Worm (Caenorhabditis elegans) whole organism, L2 larva: ENCODE data around the gene ZK896.4.
A peak's percentile ranks its signal among the peaks of the same experiment; 100 is the strongest.

ENCODE experiments used
- C34F6.9 ChIP-seq: fragments of 150-350 bp; optimal IDR thresholded peaks from 2 replicates; lab custom pipeline; 2014; ENCODE audit warnings: missing biosample characterization, missing genetic modification characterization
- F13H6.1 ChIP-seq: sonication (generic microtip); optimal IDR thresholded peaks from 2 replicates; lab custom pipeline; 2016; ENCODE audit warnings: missing genetic modification characterization, missing compliant biosample characterization
- R02D3.7 ChIP-seq: fragments of 150-350 bp; optimal IDR thresholded peaks from 2 replicates; lab custom pipeline; 2014; ENCODE audit warnings: missing biosample characterization, missing genetic modification characterization
- ZK546.5 ChIP-seq: sonication (generic microtip); optimal IDR thresholded peaks from 2 replicates; lab custom pipeline; 2017; ENCODE audit warnings: missing biosample characterization, missing genetic modification characterization
- ama-1 ChIP-seq: fragments of 150-350 bp; optimal IDR thresholded peaks from 2 replicates; lab custom pipeline; 2018; ENCODE audit warnings: inconsistent platforms
- blmp-1 ChIP-seq: sonication (generic microtip); optimal IDR thresholded peaks from 2 replicates; lab custom pipeline; 2017; ENCODE audit warnings: missing genetic modification characterization, mild to moderate bottlenecking, missing compliant biosample characterization, antibody characterized with exemption, moderate library complexity; ENCODE audit not compliant: insufficient read depth
- crh-2 ChIP-seq: sonication (generic microtip); optimal IDR thresholded peaks from 2 replicates; lab custom pipeline; 2017; ENCODE audit warnings: missing biosample characterization, missing genetic modification characterization
- dmd-4 ChIP-seq: sonication (generic microtip); optimal IDR thresholded peaks from 2 replicates; lab custom pipeline; 2017; ENCODE audit warnings: missing biosample characterization, missing genetic modification characterization
- egl-27 ChIP-seq: sonication (generic microtip); optimal IDR thresholded peaks from 3 replicates; lab custom pipeline; 2017; ENCODE audit warnings: missing biosample characterization, missing genetic modification reagents, missing genetic modification characterization
- fos-1 ChIP-seq: fragments of 150-350 bp; optimal IDR thresholded peaks from 2 replicates; lab custom pipeline; 2014; ENCODE audit warnings: missing biosample characterization, missing genetic modification characterization
- gmeb-1 ChIP-seq: fragments of 150-350 bp; optimal IDR thresholded peaks from 2 replicates; lab custom pipeline; 2014; ENCODE audit warnings: missing biosample characterization, missing genetic modification characterization
- lin-11 ChIP-seq: fragments of 150-350 bp; sonication (generic microtip); optimal IDR thresholded peaks from 2 replicates; lab custom pipeline; 2014; ENCODE audit warnings: missing biosample characterization, missing genetic modification characterization, inconsistent platforms, mixed read lengths
- lsy-2 ChIP-seq, 2 experiments: fragments of 150-350 bp in 1 of 2; sonication (generic microtip) in 1 of 2; optimal IDR thresholded peaks; 2 replicates each; lab custom pipeline; 2014 to 2017; ENCODE audit warnings: missing biosample characterization in 2 of 2, missing genetic modification characterization in 2 of 2
- mab-5 ChIP-seq: fragments of 150-350 bp; optimal IDR thresholded peaks from 2 replicates; lab custom pipeline; 2014; ENCODE audit warnings: missing biosample characterization, missing genetic modification characterization
- mbf-1 ChIP-seq: sonication (generic microtip); optimal IDR thresholded peaks from 2 replicates; lab custom pipeline; 2017; ENCODE audit warnings: missing biosample characterization, missing genetic modification characterization
- mdl-1 ChIP-seq, 2 experiments: fragments of 150-350 bp in 1 of 2; sonication (generic microtip) in 1 of 2; optimal IDR thresholded peaks; 2 replicates each; lab custom pipeline; 2017; ENCODE audit warnings: missing biosample characterization in 2 of 2, missing genetic modification characterization in 2 of 2
- nhr-10 ChIP-seq: sonication (generic microtip); optimal IDR thresholded peaks from 2 replicates; lab custom pipeline; 2017; ENCODE audit warnings: missing biosample characterization, missing genetic modification characterization
- nhr-129 ChIP-seq: fragments of 150-350 bp; optimal IDR thresholded peaks from 2 replicates; lab custom pipeline; 2014; ENCODE audit warnings: missing biosample characterization, missing genetic modification characterization
- nhr-21 ChIP-seq: fragments of 150-350 bp; optimal IDR thresholded peaks from 2 replicates; lab custom pipeline; 2014; ENCODE audit warnings: missing biosample characterization, missing genetic modification characterization
- nhr-23 ChIP-seq: fragments of 150-350 bp; optimal IDR thresholded peaks from 2 replicates; lab custom pipeline; 2014; ENCODE audit warnings: missing biosample characterization, missing genetic modification reagents, missing genetic modification characterization
- nhr-237 ChIP-seq: fragments of 150-350 bp; optimal IDR thresholded peaks from 2 replicates; lab custom pipeline; 2014; ENCODE audit warnings: missing biosample characterization, missing genetic modification characterization
- nhr-25 ChIP-seq: fragments of 150-350 bp; sonication (generic microtip); optimal IDR thresholded peaks from 3 replicates; lab custom pipeline; 2014; ENCODE audit warnings: missing biosample characterization, missing genetic modification characterization
- nhr-77 ChIP-seq: fragments of 150-350 bp; optimal IDR thresholded peaks from 2 replicates; lab custom pipeline; 2014; ENCODE audit warnings: missing biosample characterization, missing genetic modification characterization
- sem-4 ChIP-seq: fragments of 150-350 bp; optimal IDR thresholded peaks from 2 replicates; lab custom pipeline; 2014; ENCODE audit warnings: missing biosample characterization, missing genetic modification reagents, missing genetic modification characterization
- sma-3 ChIP-seq: sonication (generic microtip); optimal IDR thresholded peaks from 2 replicates; lab custom pipeline; 2016; ENCODE audit warnings: missing genetic modification reagents, missing genetic modification characterization, missing compliant biosample characterization
- sma-9 ChIP-seq, 2 experiments: fragments of 150-350 bp in 1 of 2; sonication (generic microtip) in 1 of 2; optimal IDR thresholded peaks; 2 replicates each; lab custom pipeline; 2014 to 2016; ENCODE audit warnings: missing genetic modification characterization in 2 of 2, mild to moderate bottlenecking in 1 of 2, missing biosample characterization in 1 of 2, missing compliant biosample characterization in 1 of 2, missing genetic modification reagents in 1 of 2, moderate library complexity in 1 of 2
- snpc-4 ChIP-seq: fragments of 150-350 bp; optimal IDR thresholded peaks from 2 replicates; lab custom pipeline; 2014; ENCODE audit warnings: missing biosample characterization, missing genetic modification characterization
- unc-39 ChIP-seq: fragments of 150-350 bp; optimal IDR thresholded peaks from 2 replicates; lab custom pipeline; 2014; ENCODE audit warnings: missing biosample characterization, missing genetic modification characterization
- unc-55 ChIP-seq: fragments of 150-350 bp; sonication (generic microtip); optimal IDR thresholded peaks from 3 replicates; lab custom pipeline; 2014; ENCODE audit warnings: missing biosample characterization, missing genetic modification reagents, missing genetic modification characterization
- unc-62 ChIP-seq: fragments of 150-350 bp; optimal IDR thresholded peaks from 2 replicates; lab custom pipeline; 2014; ENCODE audit warnings: missing biosample characterization, missing genetic modification reagents, missing genetic modification characterization
- ztf-1 ChIP-seq: fragments of 200-800 bp; sonication (Bioruptor generic); conservative IDR thresholded peaks from 2 replicates; pipeline ENCODE4 v1.3.6; 2022; ENCODE audit warnings: missing genetic modification characterization, missing compliant biosample characterization

ZK896.4 gene

ce11 chrIV:12865884-12866283, 17.2 kb downstream of the ZK896.4 start, which contains the start of gene clec-186:
TSS of gene clec-186 (plus strand) at chrIV:12866109.
- TF ChIP-seq F13H6.1 (tag; lab: Kevin White, UChicago) (no peak), unc-39 (tag; lab: Kevin White, UChicago) (no peak), nhr-25 (tag; lab: Kevin White, UChicago) (no peak), sma-9 (GFP tag; optimal IDR thresholded peaks at IDR 0.05; lab: Kevin White, UChicago) (peak; percentile 54), sma-9 (tag; optimal IDR thresholded peaks at IDR 0.05; lab: Kevin White, UChicago) (no peak), ztf-1 (GFP tag; lab: Robert Waterston, UW) (no peak), blmp-1 (tag; lab: Kevin White, UChicago) (no peak), crh-2 (tag; lab: Kevin White, UChicago) (peak; percentile 21), nhr-21 (no peak), fos-1 (tag; lab: Kevin White, UChicago) (peak; percentile 91), snpc-4 (no peak), mdl-1 (tag; optimal IDR thresholded peaks at IDR 0.05; lab: Kevin White, UChicago) (no peak)

DNA sequence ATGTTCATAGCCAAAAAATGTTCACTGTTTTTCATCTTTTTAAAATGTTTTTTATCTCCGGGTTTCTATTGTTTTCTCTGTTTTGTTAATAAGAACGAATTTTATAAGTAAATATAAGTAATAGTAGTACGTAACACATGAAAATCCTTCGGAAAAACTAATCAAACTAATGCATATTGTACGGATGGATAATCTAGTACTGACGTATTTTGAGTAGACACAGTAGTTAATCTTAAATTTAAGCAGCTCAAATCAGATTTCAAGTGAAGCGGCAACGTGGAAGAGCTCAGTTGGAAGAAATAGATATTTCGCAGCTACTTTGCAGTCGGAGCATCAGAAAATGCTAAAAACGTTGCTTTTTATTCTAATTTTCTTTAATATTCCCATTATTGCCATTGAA, 23.3 kb downstream of the ZK896.4 start, which contains the start of gene gcy-18:
Gene gcy-18 (plus strand): TSS at position 301 of the 400 bp plus-strand sequence.
- no peak for TF ChIP-seq sem-4
- TF ChIP-seq, all 48 proteins: peak for 0

DNA sequence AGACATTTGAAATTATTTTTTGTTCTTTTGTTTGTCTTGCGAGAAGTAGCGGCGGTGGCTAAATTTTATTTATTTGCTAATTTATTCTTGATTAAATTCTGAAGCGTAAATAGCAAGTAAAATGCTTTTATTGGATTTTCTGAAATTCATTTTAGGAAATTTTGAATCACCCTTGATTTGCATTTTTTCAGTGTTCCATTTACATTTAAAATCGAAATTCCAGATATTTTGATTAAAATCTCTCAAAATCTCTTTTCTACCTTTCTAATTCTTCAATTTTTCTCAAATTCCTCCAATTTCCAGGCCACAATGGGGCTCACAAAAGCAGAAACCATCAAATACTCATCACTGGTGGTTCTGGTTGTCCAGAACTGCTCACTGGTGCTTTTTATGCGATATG, 27.8 kb downstream of the ZK896.4 start, which contains the start of gene nstp-5:
Gene nstp-5 (plus strand): TSS at position 301 of the 400 bp plus-strand sequence.
- no peak for TF ChIP-seq snpc-4
- TF ChIP-seq R02D3.7 (tag; lab: Kevin White, UChicago): no peak
- no peak for TF ChIP-seq nhr-10 (tag; lab: Kevin White, UChicago)
- TF ChIP-seq dmd-4 (tag; lab: Kevin White, UChicago): no peak
- TF ChIP-seq nhr-129 (tag; lab: Kevin White, UChicago): no peak
- TF ChIP-seq egl-27 (tag; lab: Kevin White, UChicago): no peak
- TF ChIP-seq sma-3 (GFP tag; lab: Kevin White, UChicago): no peak
- no peak for TF ChIP-seq ZK546.5
- TF ChIP-seq lsy-2 (tag; optimal IDR thresholded peaks at IDR 0.05; lab: Kevin White, UChicago): no peak
- TF ChIP-seq ztf-1 (GFP tag; lab: Robert Waterston, UW): no peak
- TF ChIP-seq F13H6.1 (tag; lab: Kevin White, UChicago): no peak
- no peak for TF ChIP-seq nhr-237
- no peak for TF ChIP-seq ama-1 (lab: Kevin White, UChicago)
- no peak for TF ChIP-seq nhr-23 (tag; lab: Kevin White, UChicago)
- TF ChIP-seq lin-11 (tag; lab: Kevin White, UChicago): no peak
- TF ChIP-seq unc-39 (tag; lab: Kevin White, UChicago): no peak
- TF ChIP-seq mbf-1 (tag; lab: Kevin White, UChicago): no peak
- TF ChIP-seq crh-2 (tag; lab: Kevin White, UChicago): no peak
- TF ChIP-seq nhr-77 (tag; lab: Kevin White, UChicago): no peak

ce11 chrIV:12854372-12855114, 28.5 kb downstream of the ZK896.4 start:
- TF ChIP-seq C34F6.9 (tag; lab: Kevin White, UChicago) (peak; percentile 5), gmeb-1 (tag; lab: Kevin White, UChicago) (peak; percentile 5), unc-39 (tag; lab: Kevin White, UChicago) (no peak)

- peak; percentile 63 for TF ChIP-seq crh-2 (tag; lab: Kevin White, UChicago)
- no peak for TF ChIP-seq unc-62 (GFP tag; lab: Kevin White, UChicago)
- TF ChIP-seq C34F6.9 (tag; lab: Kevin White, UChicago): peak; percentile 34
- peak; percentile 24 for TF ChIP-seq unc-55 (GFP tag; lab: Kevin White, UChicago)
- TF ChIP-seq nhr-25 (tag; lab: Kevin White, UChicago): peak; percentile 20
- no peak for TF ChIP-seq mab-5
- TF ChIP-seq lsy-2 (tag; optimal IDR thresholded peaks at IDR 0.05; lab: Kevin White, UChicago): peak in 1 of 2 experiments; percentile 2
Observed at ce11 chrIV:12849030-12849560, 34.0 kb downstream of the ZK896.4 start, which contains the start of gene srf-3. TSS of gene srf-3 (plus strand) at chrIV:12849510.
